Fruit fly (Drosophila melanogaster): Measurements from ENCODE around the gene Taf4.

DNA sequence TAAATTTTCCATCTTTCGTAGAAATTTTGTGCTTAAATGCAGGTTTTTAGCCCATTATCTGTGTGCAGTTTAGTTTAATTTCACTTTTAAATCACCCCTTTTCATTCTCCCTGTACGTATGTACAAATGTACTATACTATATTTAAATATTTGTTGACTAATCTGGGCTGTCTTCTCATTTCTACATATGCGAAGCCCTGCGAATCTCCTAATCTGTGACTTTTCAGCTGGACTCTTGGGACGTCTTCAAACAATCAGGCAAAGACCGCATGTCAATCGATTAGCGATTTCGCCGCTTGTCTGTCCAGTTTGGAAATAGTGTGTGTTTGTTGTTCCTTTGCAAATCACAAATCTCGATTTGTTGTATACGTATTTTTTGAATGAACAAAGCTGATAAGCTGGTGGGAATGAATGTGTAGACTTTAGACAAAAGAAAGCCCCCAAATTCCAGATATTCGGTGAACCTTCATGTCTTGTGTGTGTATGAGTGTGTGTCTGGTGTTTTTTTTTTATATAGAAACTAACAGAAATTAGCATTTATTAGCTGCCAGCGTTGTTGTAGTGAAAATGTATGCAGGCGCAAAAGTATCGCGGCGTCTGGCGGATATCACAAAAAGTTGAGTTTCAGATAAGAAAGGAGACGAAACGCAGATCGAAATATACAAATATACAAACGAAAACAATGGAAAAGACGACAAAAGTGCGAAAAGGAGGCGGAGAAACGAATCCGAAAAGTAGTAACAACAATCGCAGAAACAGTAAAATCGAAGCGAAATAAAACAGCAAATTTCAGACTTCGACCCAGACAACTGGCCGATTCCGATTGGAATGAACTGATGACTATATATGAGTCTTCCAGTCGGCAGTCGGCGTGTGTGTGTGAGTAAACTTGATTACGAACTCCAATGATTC is 46.4 kb downstream of the Taf4 start:
- TF ChIP-seq Elba2 (GFP tag; optimal IDR thresholded peaks at IDR 0.05) (no peak), Hey (tag; optimal IDR thresholded peaks at IDR 0.05) (no peak)

Data from whole organism, embryonic.